Worm (Caenorhabditis elegans): ENCODE data around the gene F09F9.2.

F09F9.2 gene

DNA sequence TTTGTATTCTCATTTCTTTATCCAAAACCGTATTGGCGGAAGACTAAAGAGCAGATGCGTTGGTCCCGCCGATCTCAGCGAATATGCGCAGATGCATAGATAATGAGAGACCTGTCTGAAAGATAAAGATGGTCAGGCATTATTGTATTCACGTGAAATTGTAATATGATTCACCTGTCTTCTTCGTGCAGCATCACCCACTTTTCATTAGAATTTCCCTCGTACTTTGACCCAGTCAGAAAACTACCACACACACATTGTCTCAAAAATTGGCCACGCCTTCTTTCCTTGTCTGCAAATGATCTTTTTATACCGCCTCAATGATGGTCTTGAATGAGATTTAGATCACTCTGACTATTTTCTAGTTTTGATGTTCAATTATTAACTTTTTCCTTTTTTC lies 34.8 kb upstream of the F09F9.2 start:
- TF ChIP-seq nfya-1 (tag; optimal IDR thresholded peaks at IDR 0.05; ENCODE audit: insufficient read depth) = no peak
- TF ChIP-seq nhr-43 (tag; optimal IDR thresholded peaks at IDR 0.05; ENCODE audit: poor library complexity, severe bottlenecking) = peak; percentile 42
- peak; percentile 62 for TF ChIP-seq ama-1 (optimal IDR thresholded peaks at IDR 0.05)
- peak; percentile 59 for TF ChIP-seq mml-1 (tag; optimal IDR thresholded peaks at IDR 0.05)
- peak; percentile 44 for TF ChIP-seq nhr-23 (tag; optimal IDR thresholded peaks at IDR 0.05)
- no peak for TF ChIP-seq aly-2 (tag; optimal IDR thresholded peaks at IDR 0.05)
- TF ChIP-seq lsy-12 (tag; optimal IDR thresholded peaks at IDR 0.05) = no peak

DNA sequence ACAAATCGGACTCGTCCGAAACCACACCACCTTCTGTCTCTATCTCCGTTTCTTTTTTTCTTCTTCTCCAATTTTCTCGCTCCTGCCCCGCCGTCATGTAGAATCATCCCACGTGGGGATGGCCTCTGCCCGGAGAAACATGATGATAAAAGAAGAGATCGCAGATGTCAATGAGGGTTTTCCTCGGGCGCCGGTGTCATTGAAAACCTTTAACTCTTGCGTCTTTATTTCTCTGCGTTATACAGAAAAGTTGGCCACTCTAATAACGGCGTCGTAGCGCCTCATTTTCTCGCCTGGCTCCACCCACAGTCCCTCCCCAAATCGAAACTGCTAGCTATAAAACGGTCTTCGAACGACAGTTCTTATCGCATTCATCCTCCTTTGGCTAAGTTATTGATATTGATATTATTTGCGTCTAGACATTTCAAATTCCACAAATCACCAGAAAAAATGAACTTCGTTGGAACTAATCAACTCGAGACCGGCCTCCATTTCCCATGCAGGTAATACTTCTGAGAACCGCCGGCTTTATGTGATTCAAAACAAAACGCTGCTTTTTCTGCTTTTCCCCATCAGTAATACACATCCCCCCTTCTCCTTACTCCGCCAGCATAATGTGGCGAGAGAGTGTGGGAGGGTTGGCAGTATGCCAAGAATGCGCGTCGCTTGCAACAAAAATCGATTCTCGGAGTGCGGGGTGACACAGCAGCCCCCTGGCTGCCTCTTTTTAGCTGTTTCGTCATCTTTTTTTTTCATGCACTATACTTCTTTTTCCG lies 34.0 kb upstream of the F09F9.2 start:
- peak; percentile 61 for TF ChIP-seq nhr-11 (tag; optimal IDR thresholded peaks at IDR 0.05)
- TF ChIP-seq zag-1 (tag; optimal IDR thresholded peaks at IDR 0.05) = no peak
- peak; percentile 24 for TF ChIP-seq egl-5 (tag; optimal IDR thresholded peaks at IDR 0.05)
- TF ChIP-seq ZK546.5 (tag; optimal IDR thresholded peaks at IDR 0.05) = no peak
- no peak for TF ChIP-seq R02D3.7 (tag; optimal IDR thresholded peaks at IDR 0.05)
- TF ChIP-seq elt-1 (tag; optimal IDR thresholded peaks at IDR 0.05) = no peak
- no peak for TF ChIP-seq egl-27 (tag; optimal IDR thresholded peaks at IDR 0.05)
- peak; percentile 84 for TF ChIP-seq lin-39 (tag; optimal IDR thresholded peaks at IDR 0.05)
- peak; percentile 71 for TF ChIP-seq fos-1 (tag; optimal IDR thresholded peaks at IDR 0.05)
- TF ChIP-seq nhr-76 (tag; optimal IDR thresholded peaks at IDR 0.05) = no peak
- TF ChIP-seq ztf-11 (tag; optimal IDR thresholded peaks at IDR 0.05) = no peak
- no peak for TF ChIP-seq snpc-4 (tag; optimal IDR thresholded peaks at IDR 0.05)
- TF ChIP-seq unc-39 (tag; optimal IDR thresholded peaks at IDR 0.05) = no peak
- peak in 1 of 3 experiments; percentile 13 for TF ChIP-seq elt-3 (tag; optimal IDR thresholded peaks at IDR 0.05)
- peak; percentile 29 for TF ChIP-seq fkh-10 (GFP tag; optimal IDR thresholded peaks at IDR 0.05)
- TF ChIP-seq pha-4 (tag; optimal IDR thresholded peaks at IDR 0.05) = peak; percentile 68
- TF ChIP-seq daf-12 (tag; optimal IDR thresholded peaks at IDR 0.05) = no peak
- TF ChIP-seq elt-2 (tag; optimal IDR thresholded peaks at IDR 0.05) = peak; percentile 86
- peak; percentile 57 for TF ChIP-seq nfya-1 (tag; optimal IDR thresholded peaks at IDR 0.05; ENCODE audit: insufficient read depth)
- no peak for TF ChIP-seq lin-15B (tag; optimal IDR thresholded peaks at IDR 0.05)
- peak; percentile 54 for TF ChIP-seq unc-62 (GFP tag; optimal IDR thresholded peaks at IDR 0.05)
- peak; percentile 64 for TF ChIP-seq nhr-43 (tag; optimal IDR thresholded peaks at IDR 0.05; ENCODE audit: poor library complexity, severe bottlenecking)
- TF ChIP-seq hmg-11 (tag; optimal IDR thresholded peaks at IDR 0.05) = peak; percentile 50
- TF ChIP-seq nhr-12 (tag; optimal IDR thresholded peaks at IDR 0.05) = no peak
- TF ChIP-seq sea-2 (GFP tag; optimal IDR thresholded peaks at IDR 0.05) = peak; percentile 89
- TF ChIP-seq ceh-16 (tag; optimal IDR thresholded peaks at IDR 0.05) = no peak
- peak; percentile 68 for TF ChIP-seq ceh-28 (tag; optimal IDR thresholded peaks at IDR 0.05)
- no peak for TF ChIP-seq nhr-237 (tag; optimal IDR thresholded peaks at IDR 0.05)
- TF ChIP-seq nhr-77 (tag; optimal IDR thresholded peaks at IDR 0.05) = no peak
- TF ChIP-seq skn-1 (tag; optimal IDR thresholded peaks at IDR 0.05) = peak; percentile 82
- no peak for TF ChIP-seq aly-2 (tag; optimal IDR thresholded peaks at IDR 0.05)
- peak; percentile 50 for TF ChIP-seq nhr-25 (tag; optimal IDR thresholded peaks at IDR 0.05)
- TF ChIP-seq ceh-82 (tag; optimal IDR thresholded peaks at IDR 0.05) = peak; percentile 8
- TF ChIP-seq jun-1 (tag; optimal IDR thresholded peaks at IDR 0.05) = peak; percentile 14
- no peak for TF ChIP-seq mml-1 (tag; optimal IDR thresholded peaks at IDR 0.05)
- TF ChIP-seq ztf-4 (tag; optimal IDR thresholded peaks at IDR 0.05) = no peak
- TF ChIP-seq pqm-1 (tag; optimal IDR thresholded peaks at IDR 0.05) = peak; percentile 27
- TF ChIP-seq tbx-2 (tag; optimal IDR thresholded peaks at IDR 0.05) = peak; percentile 36
- no peak for TF ChIP-seq nhr-67 (tag; optimal IDR thresholded peaks at IDR 0.05)
- TF ChIP-seq nhr-23 (tag; optimal IDR thresholded peaks at IDR 0.05) = peak; percentile 73
- TF ChIP-seq fkh-2 (tag; optimal IDR thresholded peaks at IDR 0.05) = no peak
- TF ChIP-seq eor-1 (tag; optimal IDR thresholded peaks at IDR 0.05) = no peak
- peak; percentile 86 for TF ChIP-seq ama-1 (optimal IDR thresholded peaks at IDR 0.05)
- TF ChIP-seq lsy-12 (tag; optimal IDR thresholded peaks at IDR 0.05) = no peak
- no peak for TF ChIP-seq ceh-9 (tag; optimal IDR thresholded peaks at IDR 0.05)
- TF ChIP-seq nhr-28 (tag; optimal IDR thresholded peaks at IDR 0.05) = no peak
- TF ChIP-seq mdl-1 (tag; optimal IDR thresholded peaks at IDR 0.05) = peak; percentile 88
